Worm (Caenorhabditis elegans) whole organism, mixed stage, embryonic: ENCODE data around the gene T14G8.4.

Source experiments
- M03D4.4 ChIP-seq: sonication (generic microtip); optimal IDR thresholded peaks from 2 replicates; lab custom pipeline; 2017; ENCODE audit warnings: mild to moderate bottlenecking, missing genetic modification characterization, missing compliant biosample characterization
- blmp-1 ChIP-seq: fragments of 150-350 bp; optimal IDR thresholded peaks from 2 replicates; lab custom pipeline; 2014; ENCODE audit warnings: missing biosample characterization, missing genetic modification characterization
- ceh-39 ChIP-seq: fragments of 150-350 bp; optimal IDR thresholded peaks from 2 replicates; lab custom pipeline; 2014; ENCODE audit warnings: missing biosample characterization, missing genetic modification characterization
- ces-1 ChIP-seq: fragments of 150-350 bp; optimal IDR thresholded peaks from 2 replicates; lab custom pipeline; 2014; ENCODE audit warnings: missing biosample characterization, missing genetic modification reagents, missing genetic modification characterization
- lin-13 ChIP-seq: fragments of 150-350 bp; optimal IDR thresholded peaks from 2 replicates; lab custom pipeline; 2014; ENCODE audit warnings: missing biosample characterization, missing genetic modification characterization
- mab-5 ChIP-seq: fragments of 150-350 bp; optimal IDR thresholded peaks from 2 replicates; lab custom pipeline; 2014; ENCODE audit warnings: missing biosample characterization, missing genetic modification characterization
- nhr-2 ChIP-seq: fragments of 150-350 bp; optimal IDR thresholded peaks from 2 replicates; lab custom pipeline; 2014; ENCODE audit warnings: missing biosample characterization, missing genetic modification characterization
- nhr-28 ChIP-seq: fragments of 150-350 bp; optimal IDR thresholded peaks from 2 replicates; lab custom pipeline; 2014; ENCODE audit warnings: missing biosample characterization, missing genetic modification characterization
- unc-120 ChIP-seq: sonication (generic microtip); optimal IDR thresholded peaks from 2 replicates; lab custom pipeline; 2017; ENCODE audit warnings: missing genetic modification characterization, missing compliant biosample characterization; ENCODE audit not compliant: poor library complexity, severe bottlenecking
- unc-62 ChIP-seq: fragments of 150-350 bp; optimal IDR thresholded peaks from 2 replicates; lab custom pipeline; 2014; ENCODE audit warnings: missing biosample characterization, missing genetic modification reagents, missing genetic modification characterization
- zip-8 ChIP-seq: fragments of 150-350 bp; optimal IDR thresholded peaks from 2 replicates; lab custom pipeline; 2014; ENCODE audit warnings: missing biosample characterization, missing genetic modification characterization
- ztf-11 ChIP-seq: fragments of 150-350 bp; optimal IDR thresholded peaks from 2 replicates; lab custom pipeline; 2014; ENCODE audit warnings: missing biosample characterization, missing genetic modification characterization

DNA sequence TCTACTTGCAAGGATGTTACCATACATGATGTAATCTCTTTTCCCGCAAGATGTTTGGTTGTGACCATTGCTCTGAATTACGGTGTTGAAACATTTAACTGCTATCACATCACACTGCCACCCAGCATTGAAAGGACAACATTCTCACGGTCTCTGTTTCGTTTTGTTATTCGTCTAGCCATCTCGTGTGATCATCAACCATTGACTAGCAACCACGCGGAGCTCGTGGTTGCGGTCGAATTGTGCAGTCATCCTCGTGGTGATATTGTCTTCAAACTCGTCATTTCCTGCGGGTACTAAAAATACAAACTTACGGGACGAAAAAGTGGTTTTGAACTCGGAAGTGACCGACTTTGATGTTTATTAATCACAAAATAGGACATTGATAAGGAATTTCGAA, 12.0 kb upstream of the T14G8.4 start:
- TF ChIP-seq unc-120 (tag; lab: Kevin White, UChicago): no peak
- no peak for TF ChIP-seq nhr-28 (tag; lab: Kevin White, UChicago)
- TF ChIP-seq M03D4.4: no peak
- no peak for TF ChIP-seq blmp-1
- TF ChIP-seq nhr-2 (tag; lab: Kevin White, UChicago): no peak
- TF ChIP-seq ceh-39 (tag; lab: Kevin White, UChicago): no peak
- TF ChIP-seq zip-8 (tag; lab: Kevin White, UChicago): no peak
- no peak for TF ChIP-seq ztf-11 (tag; lab: Kevin White, UChicago)
- no peak for TF ChIP-seq ces-1
- TF ChIP-seq unc-62 (GFP tag; lab: Kevin White, UChicago): no peak
- no peak for TF ChIP-seq lin-13 (tag; lab: Kevin White, UChicago)
- no peak for TF ChIP-seq mab-5 (tag; lab: Kevin White, UChicago)
